Fruit fly (Drosophila melanogaster): Measurements from ENCODE around the gene fz2.

fz2 gene

dm6 chr3L:19170426-19170825 lies 64.7 kb downstream of the fz2 start (continued):
- TF ChIP-seq Asciz (GFP tag; optimal IDR thresholded peaks at IDR 0.05) (no peak), NFAT (GFP tag; IDR thresholded peaks at IDR 0.05) (no peak), repo (GFP tag; optimal IDR thresholded peaks at IDR 0.05) (no peak), Dek (tag; optimal IDR thresholded peaks at IDR 0.05) (no peak), CG17385 (GFP tag; optimal IDR thresholded peaks at IDR 0.05) (peak; percentile 42), exex (tag; optimal IDR thresholded peaks at IDR 0.05) (peak; percentile 19), CG7963 (GFP tag; IDR thresholded peaks at IDR 0.05; ENCODE audit: partially characterized antibody) (0 out of 3 replicates have a peak, but pooled peaks have one; percentile 19), CG3726 (GFP tag; IDR thresholded peaks at IDR 0.05) (no peak), pita (GFP tag; optimal IDR thresholded peaks at IDR 0.05) (no peak), Rfx (GFP tag; IDR thresholded peaks at IDR 0.05) (peak; percentile 31; the same call in 1 of the 2 replicates), pho (GFP tag; optimal IDR thresholded peaks at IDR 0.05) (peak; percentile 8), CG32772 (GFP tag; IDR thresholded peaks at IDR 0.05) (no peak), da (GFP tag; optimal IDR thresholded peaks at IDR 0.05) (no peak), CG18619 (GFP tag; optimal IDR thresholded peaks at IDR 0.05) (no peak), CG11456 (GFP tag; IDR thresholded peaks at IDR 0.05) (peak; percentile 18; the same call in 1 of the 3 replicates), CG12104 (GFP tag; optimal IDR thresholded peaks at IDR 0.05) (no peak), Abd-B (GFP tag; optimal IDR thresholded peaks at IDR 0.05) (no peak), dmrt11E (tag; optimal IDR thresholded peaks at IDR 0.05) (no peak), CG2199 (GFP tag; IDR thresholded peaks at IDR 0.05) (peak; percentile 89), H15 (GFP tag; IDR thresholded peaks at IDR 0.05) (no peak), CG12236 (GFP tag; optimal IDR thresholded peaks at IDR 0.05) (no peak), shn (GFP tag; optimal IDR thresholded peaks at IDR 0.05) (no peak), dysf (GFP tag; IDR thresholded peaks at IDR 0.05) (no peak), amos (GFP tag; IDR thresholded peaks at IDR 0.05; ENCODE audit: partially characterized antibody) (peak; percentile 50; the same call in 1 of the 2 replicates), BtbVII (GFP tag; optimal IDR thresholded peaks at IDR 0.05) (peak; percentile 23), D19B (GFP tag; optimal IDR thresholded peaks at IDR 0.05) (no peak), CG43689 (GFP tag; IDR thresholded peaks at IDR 0.05) (no peak), CG12219 (GFP tag; optimal IDR thresholded peaks at IDR 0.05) (no peak), CG7372 (GFP tag; IDR thresholded peaks at IDR 0.05) (no peak), CG12299 (tag; optimal IDR thresholded peaks at IDR 0.05) (no peak), phol (tag; optimal IDR thresholded peaks at IDR 0.05) (no peak), esg (GFP tag; conservative IDR thresholded peaks at IDR 0.05) (no peak), CG13624 (GFP tag; optimal IDR thresholded peaks at IDR 0.05) (no peak), ap (GFP tag; IDR thresholded peaks at IDR 0.05) (no peak), br (optimal IDR thresholded peaks at IDR 0.05) (no peak), btn (GFP tag; optimal IDR thresholded peaks at IDR 0.05) (no peak), CG3407 (GFP tag; optimal IDR thresholded peaks at IDR 0.05) (no peak), CG14667 (GFP tag; IDR thresholded peaks at IDR 0.05) (no peak), Dfd (GFP tag; optimal IDR thresholded peaks at IDR 0.05) (no peak), tap (tag; optimal IDR thresholded peaks at IDR 0.05) (peak; percentile 13), CG17359 (tag; optimal IDR thresholded peaks at IDR 0.05) (peak; percentile 8), Bteb2 (GFP tag; optimal IDR thresholded peaks at IDR 0.05) (no peak), sna (GFP tag; IDR thresholded peaks at IDR 0.05; ENCODE audit: partially characterized antibody) (peak; percentile 49), CG10543 (GFP tag; optimal IDR thresholded peaks at IDR 0.05) (peak; percentile 38), lmd (GFP tag; IDR thresholded peaks at IDR 0.05) (no peak), CG1529 (GFP tag; optimal IDR thresholded peaks at IDR 0.05) (no peak), CG12769 (tag; optimal IDR thresholded peaks at IDR 0.05) (peak; percentile 70), Poxn (GFP tag; IDR thresholded peaks at IDR 0.05) (no peak), CG17612 (GFP tag; IDR thresholded peaks at IDR 0.05) (no peak), pzg (GFP tag; optimal IDR thresholded peaks at IDR 0.05) (no peak), CG14860 (GFP tag; IDR thresholded peaks at IDR 0.05; ENCODE audit: partially characterized antibody) (no peak), CG2889 (GFP tag; IDR thresholded peaks at IDR 0.05) (no peak)
